Worm (Caenorhabditis elegans): Measurements from ENCODE around the gene F52E1.2.
A peak's percentile ranks its signal among the peaks of the same experiment; 100 is the strongest.

Gene F52E1.2

DNA sequence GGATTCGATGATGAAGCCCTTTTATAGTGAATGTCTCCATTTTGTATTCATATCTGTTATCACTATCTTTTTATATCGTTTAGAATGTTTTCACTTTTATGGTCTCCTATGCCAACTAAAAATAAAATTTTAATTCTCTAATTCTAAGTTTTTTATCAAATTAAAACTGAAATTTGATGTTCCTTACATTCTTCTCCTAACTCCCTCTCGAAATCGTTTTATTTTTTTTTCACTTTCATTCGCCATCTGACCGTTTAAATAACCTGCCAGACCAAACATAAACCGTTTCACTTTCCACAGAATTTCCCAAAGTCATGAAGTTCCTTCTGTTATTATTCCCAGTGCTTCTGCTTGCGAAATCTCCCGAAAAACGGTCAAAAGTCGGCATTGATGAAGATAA is 31.2 kb upstream of the F52E1.2 start, which contains the start of gene F52E1.5:
F52E1.5 (plus strand) TSS at position 301 of the 400 bp plus-strand sequence.
- TF ChIP-seq efl-1 (optimal IDR thresholded peaks at IDR 0.05) (no peak), efl-1 (GFP tag; optimal IDR thresholded peaks at IDR 0.05 in 1 of 2) (peak in 1 of 2 experiments; percentile 1), elt-2 (tag; optimal IDR thresholded peaks at IDR 0.05) (no peak), blmp-1 (tag; optimal IDR thresholded peaks at IDR 0.05) (peak; percentile 45), efl-3 (GFP tag; optimal IDR thresholded peaks at IDR 0.05) (no peak)

DNA sequence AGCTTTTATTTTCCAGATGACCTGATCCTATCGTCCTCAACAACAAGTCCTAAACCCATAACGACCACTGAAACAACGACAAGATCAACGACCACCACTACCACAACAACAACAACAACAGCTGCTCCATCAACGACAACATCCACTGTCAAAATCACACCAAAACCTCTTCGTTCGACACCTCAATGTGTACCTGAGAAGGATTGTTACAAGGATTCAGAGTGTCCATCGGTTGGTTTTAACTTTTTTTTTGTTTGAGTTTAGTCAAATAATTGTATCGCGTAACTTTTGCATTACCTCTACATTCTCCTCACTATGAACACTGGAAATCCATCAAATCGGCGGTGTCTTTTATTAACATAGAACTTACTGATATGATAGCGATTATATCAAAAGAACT is 30.3 kb upstream of the F52E1.2 start:
- TF ChIP-seq unc-30 (tag; optimal IDR thresholded peaks at IDR 0.05) (no peak), unc-130 (tag; optimal IDR thresholded peaks at IDR 0.05) (no peak), fos-1 (tag; optimal IDR thresholded peaks at IDR 0.05) (no peak), swsn-7 (tag; optimal IDR thresholded peaks at IDR 0.05) (no peak), nhr-11 (tag; optimal IDR thresholded peaks at IDR 0.05) (no peak), nhr-90 (tag; optimal IDR thresholded peaks at IDR 0.05; ENCODE audit: poor library complexity) (no peak), nhr-20 (tag; optimal IDR thresholded peaks at IDR 0.05) (no peak), lin-15B (tag; optimal IDR thresholded peaks at IDR 0.05) (no peak), tlp-1 (tag; optimal IDR thresholded peaks at IDR 0.05) (no peak)

DNA sequence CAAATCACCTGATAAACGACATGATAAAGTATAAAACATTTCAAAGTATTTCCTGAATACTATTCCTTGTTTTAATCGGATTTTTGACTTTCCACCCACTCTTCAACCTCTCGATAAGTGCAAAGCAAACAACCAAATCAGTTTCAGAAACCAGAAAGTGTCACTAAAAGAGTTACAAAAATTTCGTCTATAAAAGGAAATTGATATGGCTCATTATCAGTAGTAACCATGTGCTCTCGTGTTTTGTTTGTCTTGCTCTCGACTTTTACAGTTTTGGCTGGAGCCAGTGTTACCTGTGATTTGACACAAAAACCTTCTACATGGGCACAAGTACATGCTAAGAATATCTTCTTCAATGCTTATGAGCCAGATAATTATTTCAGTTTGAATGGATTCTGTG is 26.7 kb upstream of the F52E1.2 start, which contains the start of gene F52E1.14:
F52E1.14 (plus strand) TSS at position 207 of the 400 bp plus-strand sequence.
- TF ChIP-seq elt-2 (tag; optimal IDR thresholded peaks at IDR 0.05) (peak; percentile 95), rnt-1 (tag; optimal IDR thresholded peaks at IDR 0.05) (no peak), jun-1 (tag; optimal IDR thresholded peaks at IDR 0.05) (peak; percentile 24), fkh-8 (tag; optimal IDR thresholded peaks at IDR 0.05) (no peak), lin-35 (GFP tag; optimal IDR thresholded peaks at IDR 0.05) (peak in 1 of 2 experiments; percentile 45), nhr-71 (tag; optimal IDR thresholded peaks at IDR 0.05) (peak; percentile 14), mdl-1 (tag; optimal IDR thresholded peaks at IDR 0.05) (no peak)

DNA sequence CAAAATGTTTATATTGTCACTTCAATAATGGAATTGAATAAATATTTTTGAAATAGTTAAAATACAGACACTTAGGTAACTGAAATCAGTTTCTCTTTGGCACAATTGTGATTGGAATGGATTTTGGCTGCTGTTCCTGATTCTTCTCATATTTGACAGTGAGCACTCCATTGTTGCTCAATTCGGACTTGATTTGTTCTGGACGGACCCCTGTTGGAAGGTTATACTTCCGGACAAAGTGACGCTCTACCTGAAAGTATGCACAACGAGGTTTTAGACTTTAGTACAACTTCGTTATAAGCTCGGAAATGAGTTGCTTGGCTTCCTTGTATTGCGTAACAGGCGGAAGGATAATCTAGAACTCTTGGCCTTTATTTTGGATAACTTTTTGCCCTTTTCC is 25.6 kb upstream of the F52E1.2 start:
- TF ChIP-seq dsc-1 (tag; optimal IDR thresholded peaks at IDR 0.05) (no peak), lin-14 (GFP tag; optimal IDR thresholded peaks at IDR 0.05) (no peak), elt-2 (tag; optimal IDR thresholded peaks at IDR 0.05) (no peak), nhr-84 (tag; optimal IDR thresholded peaks at IDR 0.05) (no peak), hlh-17 (GFP tag; optimal IDR thresholded peaks at IDR 0.05; ENCODE audit: borderline replicate concordance) (no peak), lin-15B (tag; optimal IDR thresholded peaks at IDR 0.05) (no peak), nhr-19 (GFP tag; conservative IDR thresholded peaks at IDR 0.05) (no peak), grh-1 (GFP tag; IDR thresholded peaks at IDR 0.05) (no peak), ceh-63 (GFP tag; optimal IDR thresholded peaks at IDR 0.05) (no peak), alr-1 (tag; optimal IDR thresholded peaks at IDR 0.05; ENCODE audit: borderline replicate concordance) (no peak), blmp-1 (tag; optimal IDR thresholded peaks at IDR 0.05) (no peak), vab-15 (tag; optimal IDR thresholded peaks at IDR 0.05) (no peak), hpl-2 (GFP tag; optimal IDR thresholded peaks at IDR 0.05) (no peak), mep-1 (tag; optimal IDR thresholded peaks at IDR 0.05) (no peak), xbp-1 (tag; optimal IDR thresholded peaks at IDR 0.05) (no peak), nhr-11 (tag; optimal IDR thresholded peaks at IDR 0.05) (no peak), pqm-1 (tag; optimal IDR thresholded peaks at IDR 0.05) (no peak), C16A3.4 (tag; optimal IDR thresholded peaks at IDR 0.05) (no peak), pax-3 (tag; optimal IDR thresholded peaks at IDR 0.05) (no peak)

DNA sequence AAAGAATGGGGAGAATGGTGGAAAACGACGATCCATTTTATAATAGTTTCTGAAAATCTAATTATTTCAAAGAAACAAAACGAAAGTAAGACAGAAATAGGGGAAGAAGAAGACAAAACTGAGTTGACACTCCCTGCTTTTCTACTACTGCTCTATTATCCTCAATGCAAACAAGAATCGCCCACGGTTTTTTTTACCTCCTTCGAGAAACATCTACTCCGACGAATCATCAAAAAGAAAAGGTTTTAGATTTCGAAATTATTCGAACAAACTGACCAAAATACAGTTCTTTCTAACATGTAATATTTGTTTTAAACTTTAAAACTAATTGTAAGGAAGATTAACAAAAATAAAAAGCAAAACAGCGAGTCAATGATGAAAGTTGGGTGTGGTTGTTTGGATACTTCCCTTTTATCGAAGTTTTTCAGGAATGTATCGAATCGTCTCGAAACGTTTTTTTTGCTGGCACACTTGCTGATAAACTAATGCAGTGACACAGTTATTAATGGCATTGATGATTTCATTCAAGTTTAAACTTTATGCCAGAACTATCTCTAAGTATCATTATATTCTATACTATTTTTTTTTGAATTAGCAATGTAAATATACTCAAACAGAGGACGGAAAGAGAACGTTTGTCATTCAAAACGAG is 24.4 kb upstream of the F52E1.2 start, which contains the start of gene hsp-17:
hsp-17 (minus strand) TSS at position 51 of the 652 bp plus-strand sequence.
- TF ChIP-seq pqm-1 (tag; optimal IDR thresholded peaks at IDR 0.05), result peak; percentile 24
- TF ChIP-seq mdl-1 (tag; optimal IDR thresholded peaks at IDR 0.05), result no peak
- TF ChIP-seq efl-1 (optimal IDR thresholded peaks at IDR 0.05), result no peak
- peak in 1 of 2 experiments; percentile 45 for TF ChIP-seq efl-1 (GFP tag; optimal IDR thresholded peaks at IDR 0.05 in 1 of 2)
- no peak for TF ChIP-seq aha-1 (tag; optimal IDR thresholded peaks at IDR 0.05)
- TF ChIP-seq elt-2 (tag; optimal IDR thresholded peaks at IDR 0.05), result peak; percentile 66
- no peak for TF ChIP-seq mef-2 (tag; optimal IDR thresholded peaks at IDR 0.05)
